Worm (Caenorhabditis elegans) whole organism, L3 larva: Measurements from ENCODE around the gene F26F4.12.
A peak's percentile ranks its signal among the peaks of the same experiment; 100 is the strongest.

Experiments used
- R02D3.7 ChIP-seq: fragments of 150-350 bp; optimal IDR thresholded peaks from 2 replicates; lab custom pipeline; 2014; ENCODE audit warnings: missing biosample characterization, missing genetic modification characterization
- ZK546.5 ChIP-seq: sonication (generic microtip); optimal IDR thresholded peaks from 2 replicates; lab custom pipeline; 2017; ENCODE audit warnings: missing biosample characterization, missing genetic modification characterization
- aly-2 ChIP-seq: fragments of 150-350 bp; optimal IDR thresholded peaks from 2 replicates; lab custom pipeline; 2014; ENCODE audit warnings: missing biosample characterization, missing genetic modification characterization
- ama-1 ChIP-seq: fragments of 150-350 bp; optimal IDR thresholded peaks from 2 replicates; lab custom pipeline; 2018
- ceh-16 ChIP-seq: sonication (generic microtip); optimal IDR thresholded peaks from 2 replicates; lab custom pipeline; 2017; ENCODE audit warnings: missing biosample characterization, missing genetic modification characterization
- ceh-28 ChIP-seq: fragments of 150-350 bp; optimal IDR thresholded peaks from 2 replicates; lab custom pipeline; 2014; ENCODE audit warnings: missing biosample characterization, missing genetic modification reagents, missing genetic modification characterization
- ceh-82 ChIP-seq: fragments of 150-350 bp; optimal IDR thresholded peaks from 2 replicates; lab custom pipeline; 2014; ENCODE audit warnings: missing biosample characterization, missing genetic modification characterization
- ceh-9 ChIP-seq: sonication (generic microtip); optimal IDR thresholded peaks from 2 replicates; lab custom pipeline; 2018; ENCODE audit warnings: missing biosample characterization, missing genetic modification characterization
- egl-27 ChIP-seq: sonication (generic microtip); optimal IDR thresholded peaks from 4 replicates; lab custom pipeline; 2017; ENCODE audit warnings: missing biosample characterization, missing genetic modification reagents, missing genetic modification characterization
- egl-5 ChIP-seq: fragments of 150-350 bp; optimal IDR thresholded peaks from 2 replicates; lab custom pipeline; 2017; ENCODE audit warnings: missing biosample characterization, missing genetic modification reagents, missing genetic modification characterization, inconsistent platforms
- elt-1 ChIP-seq: fragments of 150-350 bp; optimal IDR thresholded peaks from 2 replicates; lab custom pipeline; 2014; ENCODE audit warnings: missing biosample characterization, missing genetic modification characterization
- elt-2 ChIP-seq: sonication (generic microtip); optimal IDR thresholded peaks from 2 replicates; lab custom pipeline; 2016; ENCODE audit warnings: missing genetic modification reagents, mild to moderate bottlenecking, missing genetic modification characterization, missing compliant biosample characterization
- elt-3 ChIP-seq, 3 experiments: fragments of 150-350 bp in 1 of 3; sonication (generic microtip) in 2 of 3; optimal IDR thresholded peaks; 2 replicates in 2 of 3; 4 replicates in 1 of 3; lab custom pipeline; 2014 to 2017; ENCODE audit warnings: missing biosample characterization in 3 of 3, missing genetic modification characterization in 3 of 3
- eor-1 ChIP-seq, 2 experiments: fragments of 150-350 bp; optimal IDR thresholded peaks; 2 replicates each; lab custom pipeline; 2014 to 2018; ENCODE audit warnings: missing biosample characterization in 2 of 2, missing genetic modification characterization in 2 of 2
- fkh-10 ChIP-seq: sonication (generic microtip); optimal IDR thresholded peaks from 2 replicates; lab custom pipeline; 2017; ENCODE audit warnings: missing biosample characterization, missing genetic modification reagents, missing genetic modification characterization
- fkh-2 ChIP-seq: fragments of 150-350 bp; optimal IDR thresholded peaks from 2 replicates; lab custom pipeline; 2014; ENCODE audit warnings: missing biosample characterization, missing genetic modification reagents, missing genetic modification characterization
- fos-1 ChIP-seq: fragments of 150-350 bp; optimal IDR thresholded peaks from 2 replicates; lab custom pipeline; 2014; ENCODE audit warnings: missing biosample characterization, missing genetic modification characterization
- hmg-11 ChIP-seq: sonication (generic microtip); optimal IDR thresholded peaks from 2 replicates; lab custom pipeline; 2016; ENCODE audit warnings: missing genetic modification characterization, missing compliant biosample characterization
- jun-1 ChIP-seq: fragments of 150-350 bp; optimal IDR thresholded peaks from 2 replicates; lab custom pipeline; 2014; ENCODE audit warnings: missing biosample characterization, missing genetic modification reagents, missing genetic modification characterization
- lin-15B ChIP-seq: fragments of 150-350 bp; optimal IDR thresholded peaks from 2 replicates; lab custom pipeline; 2014; ENCODE audit warnings: missing biosample characterization, missing genetic modification characterization
- lin-39 ChIP-seq: fragments of 150-350 bp; optimal IDR thresholded peaks from 2 replicates; lab custom pipeline; 2018; ENCODE audit warnings: missing biosample characterization, missing genetic modification reagents, missing genetic modification characterization
- lsy-12 ChIP-seq: sonication (generic microtip); optimal IDR thresholded peaks from 2 replicates; lab custom pipeline; 2016; ENCODE audit warnings: mild to moderate bottlenecking, missing genetic modification characterization, missing compliant biosample characterization
- mdl-1 ChIP-seq: fragments of 150-350 bp; optimal IDR thresholded peaks from 2 replicates; lab custom pipeline; 2014; ENCODE audit warnings: missing biosample characterization, missing genetic modification characterization
- mml-1 ChIP-seq: fragments of 150-350 bp; sonication (generic microtip); optimal IDR thresholded peaks from 3 replicates; lab custom pipeline; 2014; ENCODE audit warnings: missing biosample characterization, missing genetic modification characterization
- nfya-1 ChIP-seq: sonication (generic microtip); optimal IDR thresholded peaks from 2 replicates; lab custom pipeline; 2017; ENCODE audit warnings: missing genetic modification characterization, mild to moderate bottlenecking, missing compliant biosample characterization, antibody characterized with exemption, moderate library complexity; ENCODE audit not compliant: insufficient read depth
- nhr-11 ChIP-seq: fragments of 150-350 bp; optimal IDR thresholded peaks from 2 replicates; lab custom pipeline; 2014; ENCODE audit warnings: missing biosample characterization, missing genetic modification characterization
- nhr-23 ChIP-seq: fragments of 150-350 bp; optimal IDR thresholded peaks from 2 replicates; lab custom pipeline; 2014; ENCODE audit warnings: missing biosample characterization, missing genetic modification reagents, missing genetic modification characterization
- nhr-237 ChIP-seq: fragments of 150-350 bp; optimal IDR thresholded peaks from 2 replicates; lab custom pipeline; 2014; ENCODE audit warnings: missing biosample characterization, missing genetic modification characterization
- nhr-25 ChIP-seq: sonication (generic microtip); optimal IDR thresholded peaks from 2 replicates; lab custom pipeline; 2017; ENCODE audit warnings: missing biosample characterization, missing genetic modification characterization
- nhr-28 ChIP-seq: fragments of 150-350 bp; optimal IDR thresholded peaks from 2 replicates; lab custom pipeline; 2014; ENCODE audit warnings: missing biosample characterization, missing genetic modification characterization
- nhr-43 ChIP-seq: sonication (generic microtip); optimal IDR thresholded peaks from 2 replicates; lab custom pipeline; 2016; ENCODE audit warnings: mild to moderate bottlenecking, missing genetic modification characterization, missing compliant biosample characterization; ENCODE audit not compliant: poor library complexity, severe bottlenecking
- nhr-67 ChIP-seq: fragments of 150-350 bp; optimal IDR thresholded peaks from 2 replicates; lab custom pipeline; 2014; ENCODE audit warnings: missing biosample characterization, missing genetic modification characterization
- nhr-76 ChIP-seq: fragments of 150-350 bp; sonication (generic microtip); optimal IDR thresholded peaks from 5 replicates; lab custom pipeline; 2014; ENCODE audit warnings: missing biosample characterization, missing genetic modification characterization
- nhr-77 ChIP-seq: fragments of 150-350 bp; optimal IDR thresholded peaks from 2 replicates; lab custom pipeline; 2014; ENCODE audit warnings: missing biosample characterization, missing genetic modification characterization
- pha-4 ChIP-seq: fragments of 150-350 bp; optimal IDR thresholded peaks from 2 replicates; lab custom pipeline; 2014; ENCODE audit warnings: missing biosample characterization, missing genetic modification reagents, missing genetic modification characterization
- pqm-1 ChIP-seq: fragments of 150-350 bp; optimal IDR thresholded peaks from 2 replicates; lab custom pipeline; 2017; ENCODE audit warnings: missing biosample characterization, missing genetic modification characterization, inconsistent platforms
- sea-2 ChIP-seq: fragments of 150-350 bp; sonication (generic microtip); optimal IDR thresholded peaks from 4 replicates; lab custom pipeline; 2014; ENCODE audit warnings: missing biosample characterization, missing genetic modification reagents, missing genetic modification characterization
- skn-1 ChIP-seq: fragments of 150-350 bp; optimal IDR thresholded peaks from 2 replicates; lab custom pipeline; 2014; ENCODE audit warnings: missing biosample characterization, missing genetic modification characterization
- snpc-4 ChIP-seq: fragments of 150-350 bp; optimal IDR thresholded peaks from 2 replicates; lab custom pipeline; 2014; ENCODE audit warnings: missing biosample characterization, missing genetic modification characterization
- tbx-2 ChIP-seq: sonication (generic microtip); optimal IDR thresholded peaks from 2 replicates; lab custom pipeline; 2016; ENCODE audit warnings: mild to moderate bottlenecking, missing genetic modification characterization, missing compliant biosample characterization
- unc-39 ChIP-seq: sonication (generic microtip); optimal IDR thresholded peaks from 4 replicates; lab custom pipeline; 2017; ENCODE audit warnings: missing biosample characterization, missing genetic modification characterization
- unc-62 ChIP-seq: fragments of 150-350 bp; sonication (generic microtip); optimal IDR thresholded peaks from 4 replicates; lab custom pipeline; 2014; ENCODE audit warnings: missing biosample characterization, missing genetic modification reagents, missing genetic modification characterization
- zag-1 ChIP-seq: fragments of 150-350 bp; optimal IDR thresholded peaks from 2 replicates; lab custom pipeline; 2014; ENCODE audit warnings: missing biosample characterization, missing genetic modification characterization
- ztf-4 ChIP-seq: fragments of 150-350 bp; optimal IDR thresholded peaks from 2 replicates; lab custom pipeline; 2014; ENCODE audit warnings: missing biosample characterization, missing genetic modification characterization

Gene F26F4.12

DNA sequence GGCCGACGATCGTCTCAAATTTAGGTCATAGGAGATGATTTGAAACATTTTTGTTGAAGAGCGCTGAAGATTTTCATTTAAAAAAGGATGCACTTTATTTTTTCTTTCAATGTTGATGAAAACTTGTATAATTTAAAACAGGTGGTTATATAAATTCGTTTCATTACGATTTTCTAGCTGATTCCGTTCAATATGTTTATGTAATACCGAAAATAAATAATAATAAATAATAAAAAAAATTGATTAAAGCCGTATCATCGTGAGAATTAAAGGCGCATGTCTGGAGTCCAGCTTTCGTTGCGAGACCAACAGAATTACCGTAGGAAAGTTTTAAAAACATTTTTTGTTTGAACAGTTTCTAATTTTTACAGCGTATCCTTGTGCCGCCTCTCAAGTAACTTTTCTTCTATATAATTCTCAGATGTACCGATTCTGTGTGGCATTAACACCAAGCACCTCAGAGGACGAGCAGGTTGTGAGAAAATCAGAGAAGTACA, 22.4 kb upstream of the F26F4.12 start, which contains the start of the genes C26E6.12 and eri-9:
C26E6.12 (minus strand) TSS at position 51 of the 497 bp plus-strand sequence.
eri-9 (plus strand) TSS at position 248 of the 497 bp plus-strand sequence.
- TF ChIP-seq nfya-1 (tag; lab: Kevin White, UChicago) (no peak), nhr-11 (tag; lab: Kevin White, UChicago) (no peak), nhr-237 (tag; lab: Kevin White, UChicago) (no peak), mdl-1 (tag; lab: Kevin White, UChicago) (no peak), nhr-76 (tag; lab: Kevin White, UChicago) (no peak), eor-1 (tag; optimal IDR thresholded peaks at IDR 0.05; lab: Kevin White, UChicago) (no peak), sea-2 (GFP tag; lab: Kevin White, UChicago) (no peak), tbx-2 (tag; lab: Kevin White, UChicago) (no peak), unc-39 (no peak), fos-1 (tag; lab: Kevin White, UChicago) (no peak)

DNA sequence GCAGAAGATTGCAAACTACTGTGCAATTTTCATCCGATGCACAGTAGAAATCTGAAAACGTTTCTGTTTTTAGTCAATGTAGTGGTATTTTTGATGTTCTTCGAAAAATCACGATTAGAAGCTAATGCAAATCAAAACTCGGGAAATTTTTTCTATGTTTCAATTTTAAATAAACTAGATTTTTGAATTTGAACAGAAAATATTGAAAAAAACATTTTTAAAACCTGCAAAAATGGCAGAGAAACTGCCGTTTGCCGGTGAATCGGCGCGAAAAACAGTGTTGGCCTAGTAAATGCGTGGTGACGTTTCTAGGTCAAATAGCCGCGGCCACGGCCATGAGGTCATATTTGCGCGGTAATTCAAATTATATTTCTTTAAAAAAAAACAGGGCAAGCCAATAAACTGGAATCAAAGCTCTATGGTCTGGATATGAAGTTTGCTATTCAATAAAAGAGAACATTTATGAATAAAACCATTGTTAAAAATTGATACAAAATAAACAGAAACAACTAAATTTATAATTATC, 20.4 kb upstream of the F26F4.12 start, which contains the start of gene set-2:
set-2 (minus strand) TSS at position 51 of the 526 bp plus-strand sequence.
- TF ChIP-seq snpc-4 (tag; lab: Kevin White, UChicago) = no peak
- no peak for TF ChIP-seq nhr-11 (tag; lab: Kevin White, UChicago)
- peak; percentile 3 for TF ChIP-seq ceh-28 (tag; lab: Kevin White, UChicago)
- peak; percentile 72 for TF ChIP-seq nfya-1 (tag; lab: Kevin White, UChicago)
- no peak for TF ChIP-seq nhr-28 (tag; lab: Kevin White, UChicago)
- no peak for TF ChIP-seq skn-1 (tag; lab: Kevin White, UChicago)
- TF ChIP-seq nhr-77 = no peak
- TF ChIP-seq pha-4 (tag; lab: Kevin White, UChicago) = peak; percentile 61
- no peak for TF ChIP-seq fos-1 (tag; lab: Kevin White, UChicago)
- no peak for TF ChIP-seq elt-1 (tag; lab: Kevin White, UChicago)
- TF ChIP-seq egl-27 (tag; lab: Kevin White, UChicago) = no peak
- no peak for TF ChIP-seq pqm-1
- TF ChIP-seq tbx-2 (tag; lab: Kevin White, UChicago) = no peak
- TF ChIP-seq hmg-11 (tag; lab: Kevin White, UChicago) = peak; percentile 55
- TF ChIP-seq fkh-10 (GFP tag; lab: Kevin White, UChicago) = no peak
- no peak for TF ChIP-seq nhr-67 (tag; lab: Kevin White, UChicago)
- TF ChIP-seq ama-1 (lab: Kevin White, UChicago) = no peak
- TF ChIP-seq lsy-12 = peak; percentile 32
- TF ChIP-seq lin-15B (tag; lab: Kevin White, UChicago) = peak; percentile 85
- no peak for TF ChIP-seq ceh-16 (tag; lab: Kevin White, UChicago)
- no peak for TF ChIP-seq elt-3 (tag; optimal IDR thresholded peaks at IDR 0.05; lab: Kevin White, UChicago)
- TF ChIP-seq nhr-43 (tag; lab: Kevin White, UChicago) = peak; percentile 89
- no peak for TF ChIP-seq egl-5
- TF ChIP-seq nhr-23 (tag; lab: Kevin White, UChicago) = peak; percentile 88
- TF ChIP-seq aly-2 (tag; lab: Kevin White, UChicago) = no peak
- no peak for TF ChIP-seq nhr-237 (tag; lab: Kevin White, UChicago)
- no peak for TF ChIP-seq sea-2 (GFP tag; lab: Kevin White, UChicago)
- no peak for TF ChIP-seq ztf-4 (tag; lab: Kevin White, UChicago)
- no peak for TF ChIP-seq mml-1 (tag; lab: Kevin White, UChicago)
- TF ChIP-seq ceh-9 (tag; lab: Kevin White, UChicago) = no peak
- no peak for TF ChIP-seq zag-1 (tag; lab: Kevin White, UChicago)
- TF ChIP-seq jun-1 (tag; lab: Kevin White, UChicago) = peak; percentile 16
- TF ChIP-seq unc-62 (GFP tag; lab: Kevin White, UChicago) = no peak
- peak; percentile 30 for TF ChIP-seq elt-2 (tag; lab: Kevin White, UChicago)
- TF ChIP-seq ceh-82 (tag; lab: Kevin White, UChicago) = no peak
- no peak for TF ChIP-seq eor-1 (tag; optimal IDR thresholded peaks at IDR 0.05; lab: Kevin White, UChicago)
- peak; percentile 60 for TF ChIP-seq nhr-25 (tag; lab: Kevin White, UChicago)
- no peak for TF ChIP-seq lin-39 (tag; lab: Kevin White, UChicago)
- TF ChIP-seq R02D3.7 (tag; lab: Kevin White, UChicago) = peak; percentile 44
- no peak for TF ChIP-seq ZK546.5
- TF ChIP-seq fkh-2 = no peak
